Fruit fly (Drosophila melanogaster) whole organism, prepupa: ENCODE measurements around the gene CG14960.

Experiments used
- Blimp-1 ChIP-seq: fragments of 200-800 bp; sonication (Bioruptor generic); optimal IDR thresholded peaks from 3 replicates; lab custom pipeline; 2017; ENCODE audit warnings: missing biosample characterization, missing genetic modification characterization, mild to moderate bottlenecking, moderate library complexity, missing genetic modification reagents
- CG10631 ChIP-seq: fragments of 200-800 bp; sonication (Bioruptor generic); optimal IDR thresholded peaks from 2 replicates; lab custom pipeline; 2016; ENCODE audit warnings: missing biosample characterization, missing genetic modification characterization
- CG10669 ChIP-seq: fragments of 200-800 bp; sonication (Bioruptor generic); optimal IDR thresholded peaks from 3 replicates; lab custom pipeline; 2018; ENCODE audit warnings: missing biosample characterization, mild to moderate bottlenecking, missing genetic modification characterization, moderate library complexity
- CG11294 ChIP-seq: fragments of 200-800 bp; sonication (Bioruptor generic); IDR thresholded peaks from 2 replicates; pipeline ENCODE4 v1.3.6; 2022; ENCODE audit warnings: missing biosample characterization, missing genetic modification characterization
- CG11902 ChIP-seq: fragments of 200-800 bp; sonication (Bioruptor generic); optimal IDR thresholded peaks from 3 replicates; lab custom pipeline; 2016; ENCODE audit warnings: missing biosample characterization, missing genetic modification characterization
- CG15336 ChIP-seq: fragments of 200-800 bp; sonication (Bioruptor generic); IDR thresholded peaks from 2 replicates; pipeline ENCODE4 v1.3.6; 2022; ENCODE audit warnings: missing biosample characterization, missing genetic modification characterization
- CG1621 ChIP-seq: fragments of 200-800 bp; sonication (Bioruptor generic); optimal IDR thresholded peaks from 3 replicates; lab custom pipeline; 2018; ENCODE audit warnings: missing biosample characterization, mild to moderate bottlenecking, missing genetic modification characterization
- CG3032 ChIP-seq: fragments of 200-800 bp; optimal IDR thresholded peaks from 2 replicates; lab custom pipeline; 2019; ENCODE audit warnings: missing biosample characterization, mild to moderate bottlenecking, missing genetic modification characterization, moderate library complexity
- CG31627 ChIP-seq: fragments of 200-800 bp; sonication (Bioruptor generic); optimal IDR thresholded peaks from 3 replicates; lab custom pipeline; 2016; ENCODE audit warnings: missing biosample characterization, missing genetic modification characterization
- CG32006 ChIP-seq: fragments of 200-800 bp; sonication (Bioruptor generic); optimal IDR thresholded peaks from 3 replicates; lab custom pipeline; 2017; ENCODE audit warnings: missing biosample characterization, mild to moderate bottlenecking, missing genetic modification characterization
- CG34406 ChIP-seq: fragments of 200-800 bp; sonication (Bioruptor generic); optimal IDR thresholded peaks from 3 replicates; lab custom pipeline; 2016; ENCODE audit warnings: missing biosample characterization, missing genetic modification characterization
- CG3919 ChIP-seq: fragments of 200-800 bp; sonication (Bioruptor generic); optimal IDR thresholded peaks from 3 replicates; lab custom pipeline; 2016; ENCODE audit warnings: missing biosample characterization, missing genetic modification characterization
- CG4318 ChIP-seq: fragments of 200-800 bp; sonication (Bioruptor generic); optimal IDR thresholded peaks from 3 replicates; lab custom pipeline; 2017; ENCODE audit warnings: missing biosample characterization, mild to moderate bottlenecking, missing genetic modification characterization
- CG6276 ChIP-seq: fragments of 200-800 bp; sonication (Bioruptor generic); optimal IDR thresholded peaks from 2 replicates; lab custom pipeline; 2017; ENCODE audit warnings: missing biosample characterization, mild to moderate bottlenecking, missing genetic modification characterization
- CG6792 ChIP-seq: fragments of 200-800 bp; sonication (Bioruptor generic); optimal IDR thresholded peaks from 3 replicates; lab custom pipeline; 2016; ENCODE audit warnings: missing biosample characterization, missing genetic modification characterization
- CG6808 ChIP-seq: fragments of 200-800 bp; sonication (Bioruptor generic); optimal IDR thresholded peaks from 3 replicates; lab custom pipeline; 2017; ENCODE audit warnings: missing biosample characterization, missing genetic modification characterization, mild to moderate bottlenecking, moderate library complexity, missing genetic modification reagents
- CG6854 ChIP-seq: fragments of 200-800 bp; sonication (Bioruptor generic); optimal IDR thresholded peaks from 2 replicates; lab custom pipeline; 2017; ENCODE audit warnings: missing biosample characterization, mild to moderate bottlenecking, missing genetic modification characterization
- CG7368 ChIP-seq: fragments of 200-800 bp; sonication (Bioruptor generic); optimal IDR thresholded peaks from 3 replicates; lab custom pipeline; 2016; ENCODE audit warnings: missing biosample characterization, missing genetic modification characterization
- CG8319 ChIP-seq: fragments of 200-800 bp; sonication (Bioruptor generic); optimal IDR thresholded peaks from 3 replicates; lab custom pipeline; 2016; ENCODE audit warnings: missing biosample characterization, missing genetic modification characterization
- CG8632 ChIP-seq: fragments of 200-800 bp; sonication (Bioruptor generic); optimal IDR thresholded peaks from 3 replicates; lab custom pipeline; 2016; ENCODE audit warnings: missing biosample characterization, missing genetic modification characterization
- Ets21C ChIP-seq: fragments of 200-800 bp; sonication (Bioruptor generic); optimal IDR thresholded peaks from 3 replicates; lab custom pipeline; 2016; ENCODE audit warnings: missing biosample characterization, missing genetic modification characterization
- Hr38 ChIP-seq: sonication (Bioruptor generic); optimal IDR thresholded peaks from 2 replicates; lab custom pipeline; 2016; ENCODE audit warnings: missing biosample characterization, missing genetic modification characterization
- Hr39 ChIP-seq: fragments of 200-800 bp; sonication (Bioruptor generic); optimal IDR thresholded peaks from 2 replicates; lab custom pipeline; 2016; ENCODE audit warnings: missing biosample characterization, missing genetic modification characterization
- Hr4 ChIP-seq: fragments of 200-800 bp; sonication (Bioruptor generic); optimal IDR thresholded peaks from 3 replicates; lab custom pipeline; 2016; ENCODE audit warnings: missing biosample characterization, missing genetic modification characterization
- Lpt ChIP-seq: fragments of 200-800 bp; sonication (Bioruptor generic); optimal IDR thresholded peaks from 3 replicates; lab custom pipeline; 2016; ENCODE audit warnings: missing biosample characterization, missing genetic modification characterization
- Met ChIP-seq: fragments of 200-800 bp; sonication (Bioruptor generic); optimal IDR thresholded peaks from 3 replicates; lab custom pipeline; 2016; ENCODE audit warnings: missing biosample characterization, missing genetic modification characterization
- Sox102F ChIP-seq: fragments of 200-800 bp; sonication (Bioruptor generic); optimal IDR thresholded peaks from 2 replicates; lab custom pipeline; 2016; ENCODE audit warnings: missing biosample characterization, mild to moderate bottlenecking, missing genetic modification characterization
- Sox14 ChIP-seq: fragments of 200-800 bp; sonication (Bioruptor generic); optimal IDR thresholded peaks from 3 replicates; lab custom pipeline; 2016; ENCODE audit warnings: missing biosample characterization, missing genetic modification characterization
- Sox15 ChIP-seq: fragments of 200-800 bp; sonication (Bioruptor generic); optimal IDR thresholded peaks from 3 replicates; lab custom pipeline; 2016; ENCODE audit warnings: missing biosample characterization, missing genetic modification characterization
- achi ChIP-seq: fragments of 200-800 bp; sonication (Bioruptor generic); optimal IDR thresholded peaks from 3 replicates; lab custom pipeline; 2016; ENCODE audit warnings: missing biosample characterization, missing genetic modification characterization
- cyc ChIP-seq: fragments of 200-800 bp; sonication (Bioruptor generic); optimal IDR thresholded peaks from 3 replicates; lab custom pipeline; 2016; ENCODE audit warnings: missing biosample characterization, missing genetic modification characterization
- dac ChIP-seq: fragments of 200-800 bp; sonication (Bioruptor generic); optimal IDR thresholded peaks from 2 replicates; lab custom pipeline; 2017; ENCODE audit warnings: missing biosample characterization, mild to moderate bottlenecking, missing genetic modification characterization
- dsx ChIP-seq: fragments of 200-800 bp; optimal IDR thresholded peaks from 3 replicates; lab custom pipeline; 2019; ENCODE audit warnings: missing biosample characterization, mild to moderate bottlenecking, missing genetic modification characterization, moderate library complexity; ENCODE audit not compliant: poor library complexity, severe bottlenecking
- eg ChIP-seq: fragments of 200-800 bp; sonication (Bioruptor generic); IDR thresholded peaks from 3 replicates; pipeline ENCODE4 v1.3.6; 2022; ENCODE audit warnings: missing biosample characterization, missing genetic modification characterization
- esn ChIP-seq: fragments of 200-800 bp; sonication (Bioruptor generic); optimal IDR thresholded peaks from 2 replicates; lab custom pipeline; 2016; ENCODE audit warnings: missing biosample characterization, mild to moderate bottlenecking, missing genetic modification characterization, moderate library complexity
- fd59A ChIP-seq: fragments of 200-800 bp; sonication (Bioruptor generic); optimal IDR thresholded peaks from 2 replicates; lab custom pipeline; 2017; ENCODE audit warnings: missing biosample characterization, mild to moderate bottlenecking, missing genetic modification characterization, missing genetic modification reagents
- fkh ChIP-seq: fragments of 200-800 bp; sonication (Bioruptor generic); optimal IDR thresholded peaks from 3 replicates; lab custom pipeline; 2017; ENCODE audit warnings: missing biosample characterization, mild to moderate bottlenecking, missing genetic modification characterization, moderate library complexity
- lz ChIP-seq: fragments of 200-800 bp; sonication (Bioruptor generic); optimal IDR thresholded peaks from 3 replicates; lab custom pipeline; 2016; ENCODE audit warnings: missing biosample characterization, missing genetic modification characterization
- salr ChIP-seq, 2 experiments: fragments of 200-800 bp; sonication (Bioruptor generic); optimal IDR thresholded peaks; 3 replicates each; lab custom pipeline; 2016 to 2018; ENCODE audit warnings: missing biosample characterization in 2 of 2, missing genetic modification characterization in 2 of 2, mild to moderate bottlenecking in 1 of 2
- spab ChIP-seq: fragments of 200-800 bp; sonication (Bioruptor generic); optimal IDR thresholded peaks from 2 replicates; lab custom pipeline; 2017; ENCODE audit warnings: missing biosample characterization, mild to moderate bottlenecking, missing genetic modification characterization, missing genetic modification reagents
- ss ChIP-seq, 2 experiments: fragments of 200-800 bp; sonication (Bioruptor generic); optimal IDR thresholded peaks; 2 replicates in 1 of 2; 3 replicates in 1 of 2; lab custom pipeline; 2017 to 2018; ENCODE audit warnings: mild to moderate bottlenecking in 2 of 2, missing biosample characterization in 2 of 2, missing genetic modification characterization in 2 of 2, moderate library complexity in 1 of 2
- svp ChIP-seq: fragments of 200-800 bp; sonication (Bioruptor generic); peaks from one replicate; lab custom pipeline; 2016; ENCODE audit warnings: missing biosample characterization, missing genetic modification characterization
- topi ChIP-seq: fragments of 200-800 bp; sonication (Bioruptor generic); optimal IDR thresholded peaks from 3 replicates; lab custom pipeline; 2016; ENCODE audit warnings: missing biosample characterization, missing genetic modification characterization
- vri ChIP-seq: fragments of 200-800 bp; sonication (Bioruptor generic); optimal IDR thresholded peaks from 3 replicates; lab custom pipeline; 2016; ENCODE audit warnings: missing biosample characterization, mild to moderate bottlenecking, missing genetic modification characterization

Gene CG14960

dm6 chr3L:3239785-3240596 is 30.8 kb upstream of the CG14960 start (continued):
- peak; percentile 50 for TF ChIP-seq CG10631 (GFP tag; lab: Kevin White, UChicago)
- no peak for TF ChIP-seq topi (GFP tag; lab: Kevin White, UChicago)
- TF ChIP-seq CG10669 (GFP tag; lab: Kevin White, UChicago): no peak
- TF ChIP-seq CG34406 (GFP tag; lab: Kevin White, UChicago): peak; percentile 52
- TF ChIP-seq salr (GFP tag; optimal IDR thresholded peaks at IDR 0.05; lab: Kevin White, UChicago): peak; percentile 6 to 85
- TF ChIP-seq CG8319 (GFP tag; lab: Kevin White, UChicago): no peak
- TF ChIP-seq CG31627: peak; percentile 73
- peak; percentile 62 for TF ChIP-seq Met (GFP tag; lab: Kevin White, UChicago)
- TF ChIP-seq lz (GFP tag; lab: Kevin White, UChicago): peak; percentile 52
- peak; percentile 93 for TF ChIP-seq svp (GFP tag; lab: Kevin White, UChicago)
- TF ChIP-seq, all 60 proteins: peak for 38

DNA sequence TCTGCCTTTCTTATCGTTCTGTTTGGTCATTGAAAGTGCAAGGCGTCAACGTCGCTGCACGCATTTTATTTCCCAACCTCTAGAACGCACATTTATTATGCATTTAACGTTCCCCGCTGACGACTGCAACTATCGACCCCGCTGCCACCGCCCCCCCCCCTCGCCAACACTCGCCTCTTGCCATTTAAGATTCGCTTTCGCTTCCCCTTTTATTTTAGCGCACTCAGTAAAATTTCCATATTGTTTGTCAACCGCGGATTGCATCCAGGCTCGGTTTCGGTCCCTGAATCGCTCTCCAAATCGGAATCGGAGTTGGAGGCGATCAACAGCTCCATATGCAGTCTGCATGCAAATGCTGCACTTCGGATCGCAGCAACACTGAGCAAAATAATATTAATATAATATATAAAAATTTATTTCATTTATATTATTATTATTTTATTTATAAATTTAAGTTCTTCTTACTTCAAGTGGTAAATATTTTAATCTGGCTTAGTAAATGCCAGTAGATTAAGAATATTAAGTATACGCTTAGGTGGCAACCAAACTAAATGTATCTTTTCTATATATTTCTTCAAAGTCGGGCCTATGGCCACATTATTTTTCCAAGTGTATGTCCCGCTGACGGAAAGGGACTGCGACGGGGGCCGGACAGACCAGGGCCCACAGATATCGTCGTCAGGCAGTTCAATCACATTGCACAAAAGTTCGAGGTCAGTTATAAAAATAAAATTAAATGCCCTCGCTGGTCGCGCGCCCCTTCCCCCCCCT is 30.1 kb upstream of the CG14960 start:
- TF ChIP-seq CG6808 (GFP tag; lab: Kevin White, UChicago) (peak; percentile 98), CG3919 (peak; percentile 95), ss (GFP tag; optimal IDR thresholded peaks at IDR 0.05; lab: Kevin White, UChicago) (peak; percentile 99), eg (GFP tag; lab: Robert Waterston, UW) (peak; percentile 76), Ets21C (GFP tag; lab: Kevin White, UChicago) (peak; percentile 76), esn (peak; percentile 92), dsx (GFP tag; lab: Kevin White, UChicago) (peak; percentile 97), Sox15 (GFP tag; lab: Kevin White, UChicago) (peak; percentile 93), Sox102F (GFP tag; lab: Kevin White, UChicago) (peak; percentile 88), CG11902 (GFP tag; lab: Kevin White, UChicago) (peak; percentile 94), svp (GFP tag; lab: Kevin White, UChicago) (peak; percentile 98), Hr39 (GFP tag; lab: Kevin White, UChicago) (peak; percentile 88), Hr38 (GFP tag; lab: Kevin White, UChicago) (no peak), fd59A (GFP tag; lab: Kevin White, UChicago) (peak; percentile 93), dac (peak; percentile 50), CG8632 (GFP tag; lab: Kevin White, UChicago) (peak; percentile 98), CG7368 (GFP tag; lab: Kevin White, UChicago) (peak; percentile 91), CG6792 (peak; percentile 94), CG11294 (peak; percentile 62), CG34406 (GFP tag; lab: Kevin White, UChicago) (peak; percentile 98), CG8319 (GFP tag; lab: Kevin White, UChicago) (peak; percentile 92), spab (GFP tag; lab: Kevin White, UChicago) (peak; percentile 99), achi (GFP tag; lab: Kevin White, UChicago) (peak; percentile 96), CG3032 (peak; percentile 99), CG4318 (peak; percentile 85), CG31627 (peak; percentile 90), Sox14 (GFP tag; lab: Kevin White, UChicago) (peak; percentile 91), CG10631 (GFP tag; lab: Kevin White, UChicago) (peak; percentile 95), Met (GFP tag; lab: Kevin White, UChicago) (peak; percentile 89), Lpt (GFP tag; lab: Kevin White, UChicago) (peak; percentile 64), cyc (GFP tag; lab: Kevin White, UChicago) (peak; percentile 92), Hr4 (peak; percentile 83), topi (GFP tag; lab: Kevin White, UChicago) (peak; percentile 92), CG15336 (peak; percentile 86), fkh (no peak), CG32006 (GFP tag; lab: Kevin White, UChicago) (peak; percentile 95), CG1621 (tag; lab: Kevin White, UChicago) (peak; percentile 85), CG6276 (GFP tag; lab: Kevin White, UChicago) (peak; percentile 87), CG6854 (GFP tag; lab: Kevin White, UChicago) (peak; percentile 96), Blimp-1 (GFP tag; lab: Kevin White, UChicago) (peak; percentile 82), vri (peak; percentile 84), CG10669 (GFP tag; lab: Kevin White, UChicago) (peak; percentile 98)
